Worm (Caenorhabditis elegans) whole organism, late embryonic: Measurements from ENCODE around the gene sec-16A.1.

ENCODE experiments used
- C08G9.2 ChIP-seq: sonication (generic microtip); optimal IDR thresholded peaks from 2 replicates; lab custom pipeline; 2016; ENCODE audit warnings: mild to moderate bottlenecking, missing genetic modification characterization, moderate library complexity, missing compliant biosample characterization
- K02D7.2 ChIP-seq: sonication (generic microtip); optimal IDR thresholded peaks from 2 replicates; lab custom pipeline; 2017; ENCODE audit warnings: mild to moderate bottlenecking, missing genetic modification characterization, missing compliant biosample characterization
- K09A11.1 ChIP-seq: sonication (generic microtip); optimal IDR thresholded peaks from 2 replicates; lab custom pipeline; 2017; ENCODE audit warnings: antibody characterized with exemption, mild to moderate bottlenecking, missing genetic modification characterization, missing compliant biosample characterization; ENCODE audit not compliant: insufficient read depth
- Y22D7AL.16 ChIP-seq: sonication (generic microtip); optimal IDR thresholded peaks from 2 replicates; lab custom pipeline; 2016; ENCODE audit warnings: missing genetic modification characterization, missing compliant biosample characterization
- ahr-1 ChIP-seq: sonication (generic microtip); optimal IDR thresholded peaks from 2 replicates; lab custom pipeline; 2016; ENCODE audit warnings: missing genetic modification characterization, missing compliant biosample characterization
- ceh-14 ChIP-seq: sonication (generic microtip); optimal IDR thresholded peaks from 2 replicates; lab custom pipeline; 2016; ENCODE audit warnings: missing genotype, missing genetic modification characterization, missing compliant biosample characterization
- ceh-18 ChIP-seq: sonication (generic microtip); optimal IDR thresholded peaks from 2 replicates; lab custom pipeline; 2016; ENCODE audit warnings: missing genetic modification characterization, missing compliant biosample characterization
- ceh-19 ChIP-seq: fragments of 200-800 bp; sonication (Bioruptor generic); optimal IDR thresholded peaks from 2 replicates; lab custom pipeline; 2018; ENCODE audit warnings: mild to moderate bottlenecking, missing genetic modification characterization, missing compliant biosample characterization
- ceh-22 ChIP-seq: sonication (generic microtip); optimal IDR thresholded peaks from 2 replicates; lab custom pipeline; 2017; ENCODE audit warnings: missing biosample characterization, missing genetic modification characterization
- ceh-24 ChIP-seq: sonication (generic microtip); optimal IDR thresholded peaks from 2 replicates; lab custom pipeline; 2016; ENCODE audit warnings: mild to moderate bottlenecking, missing genetic modification characterization, missing compliant biosample characterization
- ceh-30 ChIP-seq: fragments of 150-350 bp; optimal IDR thresholded peaks from 2 replicates; lab custom pipeline; 2014; ENCODE audit warnings: missing biosample characterization, missing genetic modification characterization
- ceh-34 ChIP-seq: sonication (generic microtip); optimal IDR thresholded peaks from 2 replicates; lab custom pipeline; 2016; ENCODE audit warnings: mild to moderate bottlenecking, missing genetic modification characterization, missing compliant biosample characterization
- ceh-6 ChIP-seq: fragments of 200-800 bp; sonication (Bioruptor generic); optimal IDR thresholded peaks from 2 replicates; lab custom pipeline; 2018; ENCODE audit warnings: mild to moderate bottlenecking, missing genetic modification characterization, missing compliant biosample characterization
- che-1 ChIP-seq: sonication (generic microtip); optimal IDR thresholded peaks from 2 replicates; lab custom pipeline; 2016; ENCODE audit warnings: mild to moderate bottlenecking, missing genetic modification characterization, missing compliant biosample characterization
- dmd-4 ChIP-seq: sonication (generic microtip); optimal IDR thresholded peaks from 2 replicates; lab custom pipeline; 2016; ENCODE audit warnings: borderline replicate concordance, missing genetic modification characterization, missing compliant biosample characterization
- dve-1 ChIP-seq: sonication (generic microtip); optimal IDR thresholded peaks from 2 replicates; lab custom pipeline; 2017; ENCODE audit warnings: antibody characterized with exemption, mild to moderate bottlenecking, missing genetic modification characterization, missing compliant biosample characterization
- elt-2 ChIP-seq: sonication (generic microtip); optimal IDR thresholded peaks from 2 replicates; lab custom pipeline; 2016; ENCODE audit warnings: missing genetic modification reagents, missing genetic modification characterization, missing compliant biosample characterization
- fkh-10 ChIP-seq: fragments of 150-350 bp; optimal IDR thresholded peaks from 2 replicates; lab custom pipeline; 2014; ENCODE audit warnings: missing biosample characterization, missing genetic modification reagents, missing genetic modification characterization
- gmeb-2 ChIP-seq: sonication (generic microtip); optimal IDR thresholded peaks from 2 replicates; lab custom pipeline; 2016; ENCODE audit warnings: missing genetic modification characterization, inconsistent platforms, missing compliant biosample characterization
- hlh-13 ChIP-seq: fragments of 200-800 bp; sonication (Bioruptor generic); optimal IDR thresholded peaks from 2 replicates; lab custom pipeline; 2018; ENCODE audit warnings: mild to moderate bottlenecking, missing genetic modification characterization, missing compliant biosample characterization
- hlh-15 ChIP-seq: sonication (generic microtip); optimal IDR thresholded peaks from 2 replicates; lab custom pipeline; 2016; ENCODE audit warnings: missing genetic modification characterization, missing compliant biosample characterization
- hlh-8 ChIP-seq: sonication (generic microtip); optimal IDR thresholded peaks from 2 replicates; lab custom pipeline; 2016; ENCODE audit warnings: missing genotype, missing genetic modification characterization, missing compliant biosample characterization
- lin-11 ChIP-seq: fragments of 200-800 bp; sonication (Bioruptor generic); optimal IDR thresholded peaks from 2 replicates; lab custom pipeline; 2018; ENCODE audit warnings: mild to moderate bottlenecking, missing genetic modification characterization, missing compliant biosample characterization
- madf-2 ChIP-seq: sonication (generic microtip); optimal IDR thresholded peaks from 2 replicates; lab custom pipeline; 2017; ENCODE audit warnings: missing genetic modification characterization, missing compliant biosample characterization
- mec-3 ChIP-seq: sonication (generic microtip); optimal IDR thresholded peaks from 2 replicates; lab custom pipeline; 2016; ENCODE audit warnings: borderline replicate concordance, missing genetic modification characterization, missing compliant biosample characterization
- nfya-1 ChIP-seq: sonication (generic microtip); optimal IDR thresholded peaks from 2 replicates; lab custom pipeline; 2017; ENCODE audit warnings: missing genetic modification characterization, mild to moderate bottlenecking, missing compliant biosample characterization, antibody characterized with exemption, moderate library complexity
- nhr-11 ChIP-seq: fragments of 150-350 bp; optimal IDR thresholded peaks from 2 replicates; lab custom pipeline; 2014; ENCODE audit warnings: missing biosample characterization, missing genetic modification characterization
- nhr-232 ChIP-seq: sonication (generic microtip); optimal IDR thresholded peaks from 2 replicates; lab custom pipeline; 2016; ENCODE audit warnings: missing genetic modification characterization, missing compliant biosample characterization
- npax-4 ChIP-seq: sonication (generic microtip); optimal IDR thresholded peaks from 2 replicates; lab custom pipeline; 2016; ENCODE audit warnings: missing genetic modification characterization, missing compliant biosample characterization
- pag-3 ChIP-seq: sonication (generic microtip); optimal IDR thresholded peaks from 2 replicates; lab custom pipeline; 2016; ENCODE audit warnings: missing compliant biosample characterization, missing genetic modification characterization, borderline replicate concordance
- pat-9 ChIP-seq: fragments of 200-800 bp; sonication (Bioruptor generic); optimal IDR thresholded peaks from 2 replicates; lab custom pipeline; 2018; ENCODE audit warnings: mild to moderate bottlenecking, missing genetic modification characterization, moderate library complexity, missing compliant biosample characterization
- pax-1 ChIP-seq: fragments of 150-350 bp; optimal IDR thresholded peaks from 2 replicates; lab custom pipeline; 2014; ENCODE audit warnings: missing biosample characterization, missing genetic modification characterization
- pha-2 ChIP-seq: sonication (generic microtip); optimal IDR thresholded peaks from 2 replicates; lab custom pipeline; 2017; ENCODE audit warnings: mild to moderate bottlenecking, missing genetic modification characterization, missing compliant biosample characterization
- pha-4 ChIP-seq: fragments of 150-350 bp; optimal IDR thresholded peaks from 2 replicates; lab custom pipeline; 2018; ENCODE audit warnings: missing biosample characterization, missing genetic modification reagents, missing genetic modification characterization
- pqm-1 ChIP-seq: sonication (generic microtip); optimal IDR thresholded peaks from 2 replicates; lab custom pipeline; 2016; ENCODE audit warnings: missing genetic modification characterization, missing compliant biosample characterization
- pros-1 ChIP-seq: fragments of 150-350 bp; optimal IDR thresholded peaks from 2 replicates; lab custom pipeline; 2014; ENCODE audit warnings: missing biosample characterization, missing genetic modification reagents, missing genetic modification characterization
- sdc-2 ChIP-seq: sonication (generic microtip); optimal IDR thresholded peaks from 2 replicates; lab custom pipeline; 2016; ENCODE audit warnings: missing genotype, missing genetic modification characterization, missing compliant biosample characterization
- sox-4 ChIP-seq: sonication (generic microtip); optimal IDR thresholded peaks from 2 replicates; lab custom pipeline; 2017; ENCODE audit warnings: mild to moderate bottlenecking, missing genetic modification characterization, inconsistent platforms, missing compliant biosample characterization
- syd-9 ChIP-seq: sonication (generic microtip); optimal IDR thresholded peaks from 2 replicates; lab custom pipeline; 2016; ENCODE audit warnings: mild to moderate bottlenecking, missing genetic modification characterization, moderate library complexity, missing compliant biosample characterization
- ttx-3 ChIP-seq: sonication (generic microtip); optimal IDR thresholded peaks from 2 replicates; lab custom pipeline; 2016; ENCODE audit warnings: missing genetic modification reagents, missing genetic modification characterization, missing compliant biosample characterization
- unc-42 ChIP-seq: sonication (generic microtip); optimal IDR thresholded peaks from 2 replicates; lab custom pipeline; 2016; ENCODE audit warnings: missing genotype, missing genetic modification characterization, missing compliant biosample characterization
- ztf-16 ChIP-seq: sonication (generic microtip); optimal IDR thresholded peaks from 2 replicates; lab custom pipeline; 2017; ENCODE audit warnings: missing genetic modification characterization, missing compliant biosample characterization

Gene sec-16A.1

DNA sequence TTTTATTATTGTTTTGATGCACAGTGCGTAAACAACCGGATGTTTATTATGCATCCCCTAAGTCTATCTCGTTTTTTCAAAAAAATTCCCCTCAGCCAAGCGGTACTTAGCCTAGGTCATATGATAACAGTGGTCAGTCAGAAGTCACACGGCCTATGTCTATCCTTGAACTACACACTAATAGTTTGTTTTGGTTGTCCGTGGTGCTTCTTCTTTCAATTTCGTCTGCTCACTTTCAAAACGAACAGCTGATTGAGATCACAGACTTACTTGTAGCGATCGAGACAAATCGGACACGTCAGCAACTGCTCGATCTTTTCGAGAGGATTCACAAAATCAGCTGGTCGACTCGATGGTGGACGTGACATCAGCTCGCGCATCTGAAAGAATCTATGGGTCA, 27.3 kb downstream of the sec-16A.1 start:
- TF ChIP-seq madf-2 = no peak
- no peak for TF ChIP-seq sdc-2
- TF ChIP-seq C08G9.2 (tag; lab: Kevin White, UChicago) = no peak
- TF ChIP-seq lin-11 (tag; lab: Kevin White, UChicago) = no peak
- no peak for TF ChIP-seq nhr-11 (tag; lab: Kevin White, UChicago)
- no peak for TF ChIP-seq syd-9 (tag; lab: Kevin White, UChicago)
- no peak for TF ChIP-seq pros-1 (tag; lab: Kevin White, UChicago)
- no peak for TF ChIP-seq ceh-24 (tag; lab: Kevin White, UChicago)
- TF ChIP-seq hlh-13 (GFP tag; lab: Kevin White, UChicago) = no peak
- TF ChIP-seq unc-42 = no peak
- no peak for TF ChIP-seq nhr-232 (tag; lab: Kevin White, UChicago)
- no peak for TF ChIP-seq ttx-3
- TF ChIP-seq mec-3 = no peak

DNA sequence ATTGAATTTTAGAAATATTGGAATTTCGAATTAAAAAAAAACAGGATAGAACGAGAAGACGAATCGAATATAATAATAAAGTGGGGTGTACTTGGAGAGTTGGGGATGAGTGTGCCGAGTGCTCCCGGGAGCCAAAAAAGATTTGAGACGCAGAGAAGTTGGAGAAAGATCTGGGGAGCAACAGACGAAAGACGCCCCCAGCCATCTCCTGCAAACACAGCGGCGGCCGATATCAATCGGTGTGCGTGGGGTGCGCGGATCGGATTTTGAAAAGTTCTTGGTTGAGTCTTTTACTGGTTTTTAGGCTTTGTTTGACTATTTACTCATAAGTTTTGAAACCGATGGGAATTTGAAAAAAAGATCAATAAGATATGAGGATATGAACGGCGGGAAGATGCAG, 28.2 kb downstream of the sec-16A.1 start, which contains the start of gene nhl-1:
nhl-1 (minus strand) TSS at position 101 of the 400 bp plus-strand sequence.
- TF ChIP-seq hlh-13 (GFP tag; lab: Kevin White, UChicago) (no peak), sox-4 (tag; lab: Kevin White, UChicago) (no peak), ceh-34 (tag; lab: Kevin White, UChicago) (no peak), sdc-2 (no peak), che-1 (tag; lab: Kevin White, UChicago) (no peak), ceh-14 (tag; lab: Kevin White, UChicago) (no peak)

DNA sequence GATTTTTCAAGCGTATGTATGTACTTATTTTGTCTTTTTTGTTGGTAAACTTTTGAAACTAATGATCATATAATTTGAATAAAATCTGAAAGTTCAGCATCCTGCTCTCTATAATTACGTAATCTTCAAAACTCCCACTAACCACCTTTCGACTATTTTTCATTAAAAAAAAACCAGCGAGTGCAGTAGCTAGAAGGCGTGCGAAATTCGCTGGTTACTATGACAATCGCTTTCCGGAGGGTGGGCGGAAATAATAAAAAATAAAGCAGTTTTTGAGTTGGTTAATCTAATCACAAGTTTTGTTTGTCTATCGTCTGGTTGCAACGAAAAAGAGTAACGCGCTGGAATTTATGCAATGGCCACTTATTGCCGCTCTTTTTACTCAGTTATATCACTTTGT, 29.1 kb downstream of the sec-16A.1 start, which contains the start of gene irld-34:
irld-34 (plus strand) TSS at position 301 of the 400 bp plus-strand sequence.
- TF ChIP-seq ceh-6 (no peak), pax-1 (tag; lab: Kevin White, UChicago) (no peak), hlh-8 (tag; lab: Kevin White, UChicago) (no peak), Y22D7AL.16 (tag; lab: Kevin White, UChicago) (no peak), ztf-16 (tag; lab: Kevin White, UChicago) (no peak), hlh-15 (tag; lab: Kevin White, UChicago) (no peak), ceh-18 (tag; lab: Kevin White, UChicago) (no peak), ceh-19 (GFP tag; lab: Kevin White, UChicago) (no peak), gmeb-2 (no peak), nfya-1 (tag; lab: Kevin White, UChicago) (no peak), madf-2 (no peak), elt-2 (tag; lab: Kevin White, UChicago) (no peak)

DNA sequence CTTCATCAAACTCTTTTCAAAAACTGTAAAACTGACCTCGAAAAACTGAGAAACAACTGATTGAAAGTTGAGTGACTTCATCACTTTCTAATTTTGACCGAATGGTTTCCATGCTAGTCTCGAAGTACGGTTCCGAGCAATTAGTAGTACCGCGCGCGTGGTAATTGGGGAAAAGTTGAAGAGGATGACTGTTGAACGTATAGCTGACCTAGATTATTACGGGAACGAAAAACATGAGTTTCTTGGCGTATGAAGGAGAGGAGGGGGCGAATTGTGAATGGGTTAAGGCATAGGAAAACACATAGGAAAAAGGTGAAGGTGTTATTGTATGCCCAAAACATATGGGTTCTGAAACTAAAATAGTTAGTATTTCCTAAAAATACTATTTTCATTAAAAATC, 35.9 kb downstream of the sec-16A.1 start, which contains the start of gene ptr-9:
ptr-9 (minus strand) TSS at position 101 of the 400 bp plus-strand sequence.
- TF ChIP-seq che-1 (tag; lab: Kevin White, UChicago) = no peak
- no peak for TF ChIP-seq K09A11.1 (tag; lab: Kevin White, UChicago)
- no peak for TF ChIP-seq ttx-3
- no peak for TF ChIP-seq pha-2 (tag; lab: Kevin White, UChicago)
- no peak for TF ChIP-seq unc-42
- no peak for TF ChIP-seq npax-4 (tag; lab: Kevin White, UChicago)
- no peak for TF ChIP-seq nhr-11 (tag; lab: Kevin White, UChicago)
- no peak for TF ChIP-seq gmeb-2
- TF ChIP-seq pat-9 = no peak
- no peak for TF ChIP-seq ahr-1 (tag; lab: Kevin White, UChicago)
- TF ChIP-seq ceh-14 (tag; lab: Kevin White, UChicago) = no peak
- TF ChIP-seq dve-1 (tag; lab: Kevin White, UChicago) = no peak
- no peak for TF ChIP-seq sdc-2
- TF ChIP-seq, all 69 proteins: peak for 0

DNA sequence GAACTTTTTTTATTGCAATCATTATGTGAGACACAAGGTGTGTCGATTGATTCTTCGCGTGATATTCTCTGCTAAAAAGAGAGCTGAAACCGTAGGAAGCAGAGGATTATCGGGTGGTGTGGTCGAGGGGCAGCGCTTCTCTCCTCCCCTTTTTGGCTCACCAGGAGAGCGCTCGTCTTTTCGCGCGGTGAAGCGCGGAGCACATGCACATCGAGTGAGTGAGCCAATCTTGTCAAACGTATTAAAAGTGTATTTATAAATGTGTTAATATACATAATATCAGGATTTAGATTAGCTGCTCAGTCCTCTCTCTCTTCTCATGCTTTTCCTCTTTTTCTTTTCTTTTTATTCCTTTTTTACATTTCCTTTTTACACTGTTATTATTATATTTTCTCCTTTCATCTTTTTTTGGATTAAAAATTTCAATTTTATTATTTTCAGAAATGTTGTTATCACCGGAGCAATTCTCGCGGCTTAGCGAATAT, 37.0 kb downstream of the sec-16A.1 start, which contains the start of gene dgk-3:
dgk-3 (plus strand) TSS at position 435 of the 485 bp plus-strand sequence.
- TF ChIP-seq pha-2 (tag; lab: Kevin White, UChicago) (no peak), ceh-24 (tag; lab: Kevin White, UChicago) (no peak), ceh-34 (tag; lab: Kevin White, UChicago) (no peak), ahr-1 (tag; lab: Kevin White, UChicago) (no peak), C08G9.2 (tag; lab: Kevin White, UChicago) (no peak), sdc-2 (no peak), ceh-18 (tag; lab: Kevin White, UChicago) (no peak), dmd-4 (tag; lab: Kevin White, UChicago) (no peak), pqm-1 (tag; lab: Kevin White, UChicago) (no peak), pha-4 (tag; lab: Kevin White, UChicago) (no peak), fkh-10 (GFP tag; lab: Kevin White, UChicago) (no peak), ceh-22 (tag; lab: Kevin White, UChicago) (no peak), K02D7.2 (no peak), pag-3 (tag; lab: Kevin White, UChicago) (no peak), ceh-30 (no peak), dve-1 (tag; lab: Kevin White, UChicago) (no peak)
